Fruit fly (Drosophila melanogaster): ENCODE measurements around the gene CG3817.

dm6 chr3R:14864819-14865218 is 33.7 kb upstream of the CG3817 start:
- TF ChIP-seq Dad (GFP tag; optimal IDR thresholded peaks at IDR 0.05) (no peak), cad (GFP tag; optimal IDR thresholded peaks at IDR 0.05) (no peak), CG9437 (GFP tag; optimal IDR thresholded peaks at IDR 0.05) (no peak), CG17186 (GFP tag; optimal IDR thresholded peaks at IDR 0.05) (no peak), org-1 (GFP tag; optimal IDR thresholded peaks at IDR 0.05) (no peak)
